Worm (Caenorhabditis elegans) whole organism, L1 larva: ENCODE results near the gene hmg-5.

ENCODE experiments used
- jun-1 ChIP-seq: fragments of 150-350 bp; optimal IDR thresholded peaks from 2 replicates; lab custom pipeline; 2014; ENCODE audit warnings: missing biosample characterization, missing genetic modification reagents, missing genetic modification characterization
- rnt-1 ChIP-seq: sonication (generic microtip); optimal IDR thresholded peaks from 2 replicates; lab custom pipeline; 2016; ENCODE audit warnings: mild to moderate bottlenecking, missing genetic modification characterization, moderate library complexity, missing compliant biosample characterization

ce11 chrIV:7672872-7673271 is 26.9 kb upstream of the hmg-5 start, which contains the start of gene C08G9.2:
- TF ChIP-seq rnt-1 (tag; lab: Kevin White, UChicago) (no peak), jun-1 (no peak)
